Fruit fly (Drosophila melanogaster) whole organism, wandering third instar larva: ENCODE results near the gene CG10555.

ENCODE experiments used
- Abd-B ChIP-seq: fragments of >200 bp; optimal IDR thresholded peaks from 2 replicates; lab custom pipeline; 2017; ENCODE audit warnings: missing biosample characterization, missing genetic modification characterization
- CG32264 ChIP-seq: fragments of 200-800 bp; sonication (Bioruptor generic); optimal IDR thresholded peaks from 2 replicates; lab custom pipeline; 2016; ENCODE audit warnings: missing biosample characterization, missing genetic modification characterization
- CG9705 ChIP-seq: fragments of 200-800 bp; sonication (Bioruptor generic); optimal IDR thresholded peaks from 2 replicates; lab custom pipeline; 2018; ENCODE audit warnings: missing biosample characterization, mild to moderate bottlenecking, missing genetic modification characterization
- HLH106 ChIP-seq: fragments of 200-800 bp; optimal IDR thresholded peaks from 3 replicates; lab custom pipeline; 2019; ENCODE audit warnings: missing biosample characterization, mild to moderate bottlenecking, missing genetic modification characterization, moderate library complexity
- Hnf4 ChIP-seq: fragments of 200-800 bp; sonication (Bioruptor generic); optimal IDR thresholded peaks from 2 replicates; lab custom pipeline; 2016; ENCODE audit warnings: missing biosample characterization, mild to moderate bottlenecking, missing genetic modification characterization
- Hr78 ChIP-seq: fragments of >200 bp; optimal IDR thresholded peaks from 2 replicates; lab custom pipeline; 2017; ENCODE audit warnings: missing biosample characterization, missing genetic modification characterization
- Hr83 ChIP-seq: fragments of 200-300 bp; sonication (Bioruptor generic); optimal IDR thresholded peaks from 2 replicates; lab custom pipeline; 2016; ENCODE audit warnings: missing biosample characterization, mild to moderate bottlenecking, missing genetic modification characterization, moderate library complexity; ENCODE audit not compliant: poor library complexity, severe bottlenecking
- Jra ChIP-seq: sonication (Bioruptor generic); optimal IDR thresholded peaks from 2 replicates; lab custom pipeline; 2016; ENCODE audit warnings: missing biosample characterization, missing genetic modification characterization
- Mio ChIP-seq: sonication (Bioruptor generic); optimal IDR thresholded peaks from 2 replicates; lab custom pipeline; 2016; ENCODE audit warnings: missing biosample characterization, missing genetic modification characterization
- Myc ChIP-seq: fragments of >200 bp; optimal IDR thresholded peaks from 2 replicates; lab custom pipeline; 2017
- Rel ChIP-seq, 2 experiments: fragments of 200-800 bp; sonication (Bioruptor generic) in 1 of 2; optimal IDR thresholded peaks; 2 replicates in 1 of 2; 3 replicates in 1 of 2; lab custom pipeline; 2016 to 2019; ENCODE audit warnings: mild to moderate bottlenecking in 2 of 2, missing biosample characterization in 2 of 2, missing genetic modification characterization in 2 of 2, moderate library complexity in 1 of 2
- Sp1 ChIP-seq: fragments of 200-800 bp; sonication (Bioruptor generic); optimal IDR thresholded peaks from 3 replicates; lab custom pipeline; 2019; ENCODE audit warnings: missing biosample characterization, mild to moderate bottlenecking, missing genetic modification characterization, moderate library complexity
- br ChIP-seq: fragments of 200-800 bp; sonication (Bioruptor generic); optimal IDR thresholded peaks from 2 replicates; lab custom pipeline; 2016; ENCODE audit warnings: missing biosample characterization, missing genetic modification characterization
- brk ChIP-seq: fragments of 200-800 bp; sonication (Bioruptor generic); optimal IDR thresholded peaks from 2 replicates; lab custom pipeline; 2016; ENCODE audit warnings: missing biosample characterization, mild to moderate bottlenecking, missing genetic modification characterization
- dl ChIP-seq, 2 experiments: fragments of 175-275, 200-275 bp in 1 of 2; fragments of 200-275 bp in 1 of 2; sonication (Bioruptor generic); optimal IDR thresholded peaks; lab custom pipeline; 2018; ENCODE audit warnings: mild to moderate bottlenecking in 2 of 2, missing biosample characterization in 2 of 2, missing genetic modification characterization in 2 of 2, moderate library complexity in 2 of 2; ENCODE audit not compliant: partially characterized antibody in 2 of 2, insufficient read depth in 1 of 2
- dmrt93B ChIP-seq: fragments of 200-800 bp; sonication (Bioruptor generic); optimal IDR thresholded peaks from 2 replicates; lab custom pipeline; 2018; ENCODE audit warnings: missing biosample characterization, mild to moderate bottlenecking, missing genetic modification characterization
- ey ChIP-seq: fragments of 200-800 bp; sonication (Bioruptor generic); optimal IDR thresholded peaks from 2 replicates; lab custom pipeline; 2016; ENCODE audit warnings: missing biosample characterization, missing genetic modification characterization
- foxo ChIP-seq, 2 experiments: fragments of 200-800 bp; sonication (Bioruptor generic); optimal IDR thresholded peaks; 2 replicates in 1 of 2; 3 replicates in 1 of 2; lab custom pipeline; 2016 to 2017; ENCODE audit warnings: missing biosample characterization in 2 of 2, missing genetic modification characterization in 2 of 2
- jim ChIP-seq: fragments of 175-275, 200-325 bp; sonication (Bioruptor generic); optimal IDR thresholded peaks from 2 replicates; lab custom pipeline; 2016; ENCODE audit warnings: missing biosample characterization, mild to moderate bottlenecking, missing genetic modification characterization
- pan ChIP-seq: fragments of >200 bp; optimal IDR thresholded peaks from 2 replicates; lab custom pipeline; 2017
- psq ChIP-seq: fragments of 200-800 bp; sonication (Bioruptor generic); optimal IDR thresholded peaks from 3 replicates; lab custom pipeline; 2017; ENCODE audit warnings: missing biosample characterization, mild to moderate bottlenecking, missing genetic modification characterization, moderate library complexity
- rgr ChIP-seq: fragments of 200-800 bp; sonication (Bioruptor generic); optimal IDR thresholded peaks from 3 replicates; lab custom pipeline; 2016; ENCODE audit warnings: missing biosample characterization, mild to moderate bottlenecking, missing genetic modification characterization
- sage ChIP-seq: fragments of 200-800 bp; sonication (Bioruptor generic); optimal IDR thresholded peaks from 2 replicates; lab custom pipeline; 2016; ENCODE audit warnings: missing biosample characterization, mild to moderate bottlenecking, missing genetic modification characterization
- sv ChIP-seq: fragments of 200-800 bp; sonication (Bioruptor generic); optimal IDR thresholded peaks from 3 replicates; lab custom pipeline; 2016; ENCODE audit warnings: missing biosample characterization, missing genetic modification characterization
- tai ChIP-seq: sonication (Bioruptor generic); optimal IDR thresholded peaks from 2 replicates; lab custom pipeline; 2016; ENCODE audit warnings: missing biosample characterization, missing genetic modification characterization
- usp ChIP-seq: fragments of >200 bp; optimal IDR thresholded peaks from 2 replicates; lab custom pipeline; 2017; ENCODE audit warnings: missing biosample characterization, missing genetic modification characterization

The CG10555 gene

DNA sequence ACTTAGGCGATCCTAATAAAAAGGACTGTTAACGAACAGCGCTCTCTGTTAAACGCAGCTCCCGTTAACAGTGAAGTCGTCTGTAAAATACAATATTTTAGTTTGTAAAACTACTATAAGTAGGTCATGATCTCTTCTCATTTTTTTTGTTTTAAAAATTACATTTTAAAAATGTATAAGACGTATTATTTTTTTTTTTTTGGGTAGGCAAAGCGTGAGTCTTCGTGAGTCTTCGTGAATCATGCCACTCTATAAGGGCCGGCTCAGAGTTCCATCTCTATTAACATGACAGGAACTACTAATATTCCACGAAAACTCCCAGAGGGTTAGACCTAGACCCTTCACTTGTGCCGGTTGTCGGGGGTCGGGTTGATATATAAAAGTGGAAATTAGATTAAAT is 23.9 kb downstream of the CG10555 start:
- no peak for TF ChIP-seq br (GFP tag; lab: Kevin White, UChicago)
- TF ChIP-seq Sp1 (GFP tag; lab: Kevin White, UChicago), result no peak
- no peak for TF ChIP-seq dmrt93B (GFP tag; lab: Kevin White, UChicago)
- no peak for TF ChIP-seq pan
- no peak for TF ChIP-seq rgr (GFP tag; lab: Kevin White, UChicago)

dm6 chrX:8433709-8434108 is 35.0 kb downstream of the CG10555 start, which contains the start of gene CG32712:
TSS of gene CG32712 (minus strand) at chrX:8433809.
- TF ChIP-seq Hnf4 (GFP tag; lab: Kevin White, UChicago) (no peak), br (GFP tag; lab: Kevin White, UChicago) (no peak), rgr (GFP tag; lab: Kevin White, UChicago) (no peak)

dm6 chrX:8436656-8437284 is 38.0 kb downstream of the CG10555 start, which contains the start of gene CG1440:
TSS of gene CG1440 (plus strand) at chrX:8437057.
- TF ChIP-seq CG9705, result peak; percentile 20
- no peak for TF ChIP-seq tai (GFP tag; lab: Kevin White, UChicago)
- no peak for TF ChIP-seq usp
- peak; percentile 6 for TF ChIP-seq sv (GFP tag; lab: Kevin White, UChicago)

- TF ChIP-seq ey (GFP tag; lab: Kevin White, UChicago), result no peak
- no peak for TF ChIP-seq Hr83 (GFP tag; lab: Kevin White, UChicago)
- TF ChIP-seq Jra, result no peak
- peak; percentile 84 for TF ChIP-seq psq (GFP tag; lab: Kevin White, UChicago)
- no peak for TF ChIP-seq Hnf4 (GFP tag; lab: Kevin White, UChicago)
- TF ChIP-seq foxo (GFP tag; optimal IDR thresholded peaks at IDR 0.05; lab: Kevin White, UChicago), result no peak
- TF ChIP-seq, all 38 proteins: peak for 1
Observed at dm6 chrX:8437285-8438110, 38.8 kb downstream of the CG10555 start, which contains the start of gene Miga. TSS of gene Miga (minus strand) at chrX:8437820.

dm6 chrX:8442161-8442560 is 43.4 kb downstream of the CG10555 start, which contains the start of gene CG12123:
TSS of gene CG12123 (minus strand) at chrX:8442348.
- TF ChIP-seq Rel (GFP tag; optimal IDR thresholded peaks at IDR 0.05; lab: Kevin White, UChicago) (no peak), Rel (tag; optimal IDR thresholded peaks at IDR 0.05; lab: Kevin White, UChicago) (peak; percentile 7), Hr78 (GFP tag; lab: Kevin White, UChicago) (no peak)

DNA sequence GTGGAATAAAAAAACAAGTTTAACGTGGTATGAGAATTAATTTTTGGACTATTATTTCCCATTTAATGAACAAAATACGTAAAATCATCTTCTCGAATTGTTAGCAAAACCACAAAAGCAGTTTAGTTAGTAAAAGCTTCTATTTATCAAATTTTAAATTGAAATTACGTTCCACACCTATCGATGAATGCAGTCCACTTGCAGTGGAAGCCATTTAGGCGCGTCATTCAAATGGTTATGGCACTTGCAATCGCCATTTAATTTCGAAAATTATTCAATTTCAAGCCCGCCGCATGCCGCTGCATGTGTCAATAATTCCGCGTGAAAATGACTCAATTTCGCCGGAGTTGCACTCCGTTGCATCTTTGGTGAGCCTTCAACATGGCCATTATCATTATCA is 44.2 kb downstream of the CG10555 start:
- TF ChIP-seq Myc (lab: Kevin White, UChicago) (peak; percentile 50), tai (GFP tag; lab: Kevin White, UChicago) (no peak), foxo (GFP tag; optimal IDR thresholded peaks at IDR 0.05; lab: Kevin White, UChicago) (no peak)

DNA sequence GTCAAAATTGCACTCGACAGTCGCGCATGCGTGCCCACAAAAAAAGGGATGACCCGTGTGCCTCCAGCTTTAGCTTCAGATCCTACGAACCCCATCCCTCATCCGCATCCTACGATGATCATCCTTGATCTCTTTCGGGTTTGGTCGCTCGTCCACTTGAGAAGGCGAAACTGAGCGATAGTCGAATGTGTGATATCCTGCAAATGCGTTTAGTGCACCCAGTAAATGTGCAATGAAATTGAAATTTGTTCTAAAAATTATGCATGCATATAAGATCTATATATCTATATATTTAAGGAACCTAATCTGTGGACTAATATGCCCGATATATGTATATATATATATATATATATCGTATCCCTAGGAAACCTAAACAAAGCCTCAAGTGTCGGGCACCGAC is 45.5 kb downstream of the CG10555 start:
- no peak for TF ChIP-seq dl (GFP tag; optimal IDR thresholded peaks at IDR 0.05; lab: Kevin White, UChicago; ENCODE audit: insufficient read depth in 1 of 2, partially characterized antibody in 2 of 2)
- TF ChIP-seq, all 38 proteins: peak for 0

dm6 chrX:8444883-8445572 is 46.3 kb downstream of the CG10555 start:
- no peak for TF ChIP-seq dmrt93B (GFP tag; lab: Kevin White, UChicago)
- no peak for TF ChIP-seq CG32264 (GFP tag; lab: Kevin White, UChicago)
- TF ChIP-seq Hnf4 (GFP tag; lab: Kevin White, UChicago), result no peak
- no peak for TF ChIP-seq pan
- no peak for TF ChIP-seq Jra
- no peak for TF ChIP-seq sage
- TF ChIP-seq Rel (GFP tag; optimal IDR thresholded peaks at IDR 0.05; lab: Kevin White, UChicago), result no peak
- TF ChIP-seq Rel (tag; optimal IDR thresholded peaks at IDR 0.05; lab: Kevin White, UChicago), result no peak
- TF ChIP-seq Sp1 (GFP tag; lab: Kevin White, UChicago), result peak; percentile 9
- TF ChIP-seq rgr (GFP tag; lab: Kevin White, UChicago), result no peak
- TF ChIP-seq HLH106, result peak; percentile 5
- no peak for TF ChIP-seq jim (GFP tag; lab: Kevin White, UChicago)
- TF ChIP-seq Mio (GFP tag; lab: Kevin White, UChicago), result no peak
- no peak for TF ChIP-seq Myc (lab: Kevin White, UChicago)
- TF ChIP-seq brk, result no peak
- no peak for TF ChIP-seq Abd-B (GFP tag; lab: Kevin White, UChicago)
- TF ChIP-seq usp, result no peak
- TF ChIP-seq, all 38 proteins: peak for 2
